Fruit fly (Drosophila melanogaster) whole organism, embryonic: ENCODE data around the gene eco.
A peak's percentile ranks its signal among the peaks of the same experiment; 100 is the strongest.

Experiments
- Atf3 ChIP-seq: fragments of 200-800 bp; sonication (Bioruptor generic); optimal IDR thresholded peaks from 3 replicates; lab custom pipeline; 2016; ENCODE audit warnings: missing biosample characterization, missing genetic modification characterization
- Atf6 ChIP-seq: fragments of 200-800 bp; sonication (Bioruptor generic); IDR thresholded peaks from 2 replicates; pipeline ENCODE4 v1.3.6; 2022; ENCODE audit warnings: missing biosample characterization, missing genetic modification characterization
- Bdp1 ChIP-seq: fragments of 200-800 bp; sonication (Bioruptor generic); optimal IDR thresholded peaks from 3 replicates; lab custom pipeline; 2016; ENCODE audit warnings: missing biosample characterization, missing genetic modification characterization
- CG10462 ChIP-seq: fragments of 200-800 bp; sonication (Bioruptor generic); optimal IDR thresholded peaks from 2 replicates; lab custom pipeline; 2016; ENCODE audit warnings: missing biosample characterization, missing genetic modification characterization
- CG11504 ChIP-seq: fragments of 200-800 bp; sonication (Bioruptor generic); optimal IDR thresholded peaks from 3 replicates; lab custom pipeline; 2019; ENCODE audit warnings: missing biosample characterization, mild to moderate bottlenecking, missing genetic modification characterization, moderate library complexity
- CG12769 ChIP-seq: fragments of 200-800 bp; sonication (Bioruptor generic); optimal IDR thresholded peaks from 2 replicates; lab custom pipeline; 2019; ENCODE audit warnings: missing biosample characterization, mild to moderate bottlenecking, missing genetic modification characterization, moderate library complexity
- CG15073 ChIP-seq: fragments of 200-800 bp; sonication (Bioruptor generic); optimal IDR thresholded peaks from 2 replicates; lab custom pipeline; 2016; ENCODE audit warnings: missing biosample characterization, missing genetic modification characterization
- CG1529 ChIP-seq: fragments of 200-800 bp; sonication (Bioruptor generic); optimal IDR thresholded peaks from 3 replicates; lab custom pipeline; 2018; ENCODE audit warnings: missing biosample characterization, missing genetic modification characterization
- CG15514 ChIP-seq: fragments of 200-800 bp; sonication (Bioruptor generic); optimal IDR thresholded peaks from 3 replicates; lab custom pipeline; 2017; ENCODE audit warnings: missing biosample characterization, missing genetic modification characterization, mild to moderate bottlenecking, moderate library complexity, missing genetic modification reagents
- CG17328 ChIP-seq: fragments of 200-800 bp; sonication (Bioruptor generic); IDR thresholded peaks from 2 replicates; pipeline ENCODE4 v1.3.6; 2022; ENCODE audit warnings: missing biosample characterization, missing genetic modification characterization
- CG17385 ChIP-seq: fragments of 200-800 bp; sonication (Bioruptor generic); optimal IDR thresholded peaks from 3 replicates; lab custom pipeline; 2018; ENCODE audit warnings: missing biosample characterization, mild to moderate bottlenecking, missing genetic modification characterization
- CG17829 ChIP-seq: fragments of 200-800 bp; optimal IDR thresholded peaks from 2 replicates; lab custom pipeline; 2019; ENCODE audit warnings: missing biosample characterization, mild to moderate bottlenecking, missing genetic modification characterization, moderate library complexity
- CG17912 ChIP-seq: fragments of 200-800 bp; sonication (Bioruptor generic); optimal IDR thresholded peaks from 2 replicates; lab custom pipeline; 2018; ENCODE audit warnings: missing biosample characterization, mild to moderate bottlenecking, missing genetic modification characterization
- CG18619 ChIP-seq: fragments of 200-800 bp; sonication (Bioruptor generic); optimal IDR thresholded peaks from 3 replicates; lab custom pipeline; 2017; ENCODE audit warnings: missing biosample characterization, mild to moderate bottlenecking, missing genetic modification characterization
- CG2875 ChIP-seq: fragments of 200-800 bp; sonication (Bioruptor generic); optimal IDR thresholded peaks from 2 replicates; lab custom pipeline; 2017; ENCODE audit warnings: missing biosample characterization, mild to moderate bottlenecking, missing genetic modification characterization, missing genetic modification reagents
- CG3163 ChIP-seq: fragments of 200-800 bp; sonication (Bioruptor generic); optimal IDR thresholded peaks from 3 replicates; lab custom pipeline; 2016; ENCODE audit warnings: missing biosample characterization, missing genetic modification characterization
- CG34422 ChIP-seq: fragments of 200-800 bp; sonication (Bioruptor generic); IDR thresholded peaks from 3 replicates; pipeline ENCODE4 v1.3.6; 2022; ENCODE audit warnings: missing biosample characterization, missing genetic modification characterization
- CG4617 ChIP-seq: fragments of 200-800 bp; sonication (Bioruptor generic); optimal IDR thresholded peaks from 3 replicates; lab custom pipeline; 2016; ENCODE audit warnings: missing biosample characterization, missing genetic modification characterization, borderline replicate concordance
- CG6791 ChIP-seq: fragments of 200-800 bp; sonication (Bioruptor generic); IDR thresholded peaks from 3 replicates; pipeline ENCODE4 v1.3.6; 2022; ENCODE audit warnings: missing biosample characterization, missing genetic modification characterization; ENCODE audit not compliant: partially characterized antibody
- CG7745 ChIP-seq: fragments of 200-800 bp; sonication (Bioruptor generic); optimal IDR thresholded peaks from 2 replicates; lab custom pipeline; 2018; ENCODE audit warnings: missing biosample characterization, mild to moderate bottlenecking, missing genetic modification characterization, moderate library complexity
- CG8478 ChIP-seq: fragments of >200 bp; optimal IDR thresholded peaks from 2 replicates; lab custom pipeline; 2018
- D19A ChIP-seq: fragments of 200-800 bp; optimal IDR thresholded peaks from 3 replicates; lab custom pipeline; 2019; ENCODE audit warnings: missing biosample characterization, mild to moderate bottlenecking, missing genetic modification characterization, moderate library complexity
- Dbx ChIP-seq: fragments of 200-800 bp; sonication (Bioruptor generic); IDR thresholded peaks from 3 replicates; pipeline ENCODE4 v1.3.6; 2022; ENCODE audit warnings: missing biosample characterization, missing genetic modification characterization
- Dll ChIP-seq: fragments of 200-800 bp; sonication (Bioruptor generic); IDR thresholded peaks from 4 replicates; pipeline ENCODE4 v1.3.6; 2022; ENCODE audit warnings: missing biosample characterization, missing genetic modification characterization; ENCODE audit not compliant: partially characterized antibody
- E2f1 ChIP-seq: fragments of 200-800 bp; sonication (Bioruptor generic); IDR thresholded peaks from 2 replicates; pipeline ENCODE4 v1.3.6; 2022; ENCODE audit warnings: missing biosample characterization, missing genetic modification characterization
- Ets97D ChIP-seq: fragments of 200-800 bp; sonication (Bioruptor generic); optimal IDR thresholded peaks from 3 replicates; lab custom pipeline; 2016; ENCODE audit warnings: missing biosample characterization, missing genetic modification characterization
- Gug ChIP-seq: fragments of 200-800 bp; sonication (Bioruptor generic); IDR thresholded peaks from 4 replicates; pipeline ENCODE4 v1.3.6; 2022; ENCODE audit warnings: missing biosample characterization, missing genetic modification characterization
- H15 ChIP-seq: fragments of 200-800 bp; sonication (Bioruptor generic); IDR thresholded peaks from 3 replicates; pipeline ENCODE4 v1.3.6; 2022; ENCODE audit warnings: missing biosample characterization, missing genetic modification characterization
- H2.0 ChIP-seq: fragments of 200-800 bp; sonication (Bioruptor generic); IDR thresholded peaks from 2 replicates; pipeline ENCODE4 v1.3.6; 2022; ENCODE audit warnings: missing biosample characterization, missing genetic modification characterization
- HLH4C ChIP-seq: fragments of 200-800 bp; sonication (Bioruptor generic); IDR thresholded peaks from 3 replicates; pipeline ENCODE4 v1.3.6; 2022; ENCODE audit warnings: missing biosample characterization, missing genetic modification characterization; ENCODE audit not compliant: partially characterized antibody
- Hmr ChIP-seq: fragments of 200-800 bp; sonication (Bioruptor generic); optimal IDR thresholded peaks from 3 replicates; lab custom pipeline; 2017; ENCODE audit warnings: mild to moderate bottlenecking, missing biosample characterization, missing genetic modification reagents, missing genetic modification characterization
- Hmx ChIP-seq: fragments of 200-800 bp; sonication (Bioruptor generic); optimal IDR thresholded peaks from 2 replicates; lab custom pipeline; 2016; ENCODE audit warnings: missing biosample characterization, missing genetic modification characterization
- Hr39 ChIP-seq: fragments of >200 bp; optimal IDR thresholded peaks from 2 replicates; lab custom pipeline; 2017
- Mad ChIP-seq: fragments of 200-800 bp; sonication (Bioruptor generic); optimal IDR thresholded peaks from 2 replicates; lab custom pipeline; 2016; ENCODE audit warnings: missing biosample characterization, missing genetic modification characterization
- Scr ChIP-seq: fragments of 200-800 bp; sonication (Bioruptor generic); IDR thresholded peaks from 2 replicates; pipeline ENCODE4 v1.3.6; 2022; ENCODE audit warnings: missing biosample characterization, missing genetic modification characterization; ENCODE audit not compliant: partially characterized antibody
- Trl ChIP-seq, 3 experiments: fragments of >200 bp in 2 of 3; fragments of 200-800 bp in 1 of 3; sonication (Bioruptor generic) in 1 of 3; optimal IDR thresholded peaks; 2 replicates in 1 of 3; 3 replicates in 2 of 3; lab custom pipeline; 2016 to 2017; ENCODE audit warnings: missing biosample characterization in 1 of 3, missing genetic modification characterization in 1 of 3
- Vsx1 ChIP-seq: fragments of 200-800 bp; sonication (Bioruptor generic); optimal IDR thresholded peaks from 2 replicates; lab custom pipeline; 2017; ENCODE audit warnings: missing biosample characterization, mild to moderate bottlenecking, missing genetic modification characterization, missing genetic modification reagents
- aop ChIP-seq: fragments of 200-800 bp; sonication (Bioruptor generic); IDR thresholded peaks from 2 replicates; pipeline ENCODE4 v1.3.6; 2022; ENCODE audit warnings: missing biosample characterization, missing genetic modification characterization
- bsh ChIP-seq, 2 experiments: fragments of 200-800 bp; sonication (Bioruptor generic); optimal IDR thresholded peaks; 2 replicates each; lab custom pipeline; 2017 to 2018; ENCODE audit warnings: mild to moderate bottlenecking in 2 of 2, missing biosample characterization in 2 of 2, missing genetic modification characterization in 2 of 2, moderate library complexity in 1 of 2
- crc ChIP-seq: fragments of 200-800 bp; sonication (Bioruptor generic); optimal IDR thresholded peaks from 2 replicates; lab custom pipeline; 2016; ENCODE audit warnings: missing biosample characterization, missing genetic modification characterization
- dimm ChIP-seq: fragments of 200-800 bp; sonication (Bioruptor generic); IDR thresholded peaks from 2 replicates; pipeline ENCODE4 v1.3.6; 2022; ENCODE audit warnings: missing biosample characterization, missing genetic modification characterization
- ewg ChIP-seq: fragments of 200-800 bp; sonication (Bioruptor generic); optimal IDR thresholded peaks from 3 replicates; lab custom pipeline; 2017; ENCODE audit warnings: mild to moderate bottlenecking, missing biosample characterization, missing genetic modification reagents, missing genetic modification characterization
- fd102C ChIP-seq: fragments of 200-800 bp; sonication (Bioruptor generic); optimal IDR thresholded peaks from 2 replicates; lab custom pipeline; 2018; ENCODE audit warnings: missing biosample characterization, mild to moderate bottlenecking, missing genetic modification characterization, moderate library complexity
- lmd ChIP-seq: fragments of 200-800 bp; sonication (Bioruptor generic); IDR thresholded peaks from 2 replicates; pipeline ENCODE4 v1.3.6; 2022; ENCODE audit warnings: missing biosample characterization, missing genetic modification characterization
- luna ChIP-seq: fragments of 200-800 bp; sonication (Bioruptor generic); optimal IDR thresholded peaks from 2 replicates; lab custom pipeline; 2016; ENCODE audit warnings: missing biosample characterization, missing genetic modification characterization
- pita ChIP-seq: fragments of 200-800 bp; sonication (Bioruptor generic); optimal IDR thresholded peaks from 2 replicates; lab custom pipeline; 2017; ENCODE audit warnings: missing biosample characterization, mild to moderate bottlenecking, missing genetic modification characterization
- pros ChIP-seq: fragments of 200-800 bp; sonication (Bioruptor generic); optimal IDR thresholded peaks from 3 replicates; lab custom pipeline; 2019; ENCODE audit warnings: missing biosample characterization, mild to moderate bottlenecking, missing genetic modification characterization, moderate library complexity
- repo ChIP-seq: fragments of 200-800 bp; sonication (Bioruptor generic); optimal IDR thresholded peaks from 2 replicates; lab custom pipeline; 2016; ENCODE audit warnings: missing biosample characterization, missing genetic modification characterization
- slp2 ChIP-seq: fragments of 200-800 bp; sonication (Bioruptor generic); optimal IDR thresholded peaks from 2 replicates; lab custom pipeline; 2016; ENCODE audit warnings: missing biosample characterization, missing genetic modification characterization
- tgo ChIP-seq: fragments of 200-800 bp; sonication (Bioruptor generic); IDR thresholded peaks from 3 replicates; pipeline ENCODE4 v1.3.6; 2022; ENCODE audit warnings: missing biosample characterization, missing genetic modification characterization
- zen2 ChIP-seq: fragments of 200-800 bp; sonication (Bioruptor generic); IDR thresholded peaks from 3 replicates; pipeline ENCODE4 v1.3.6; 2022; ENCODE audit warnings: missing biosample characterization, missing genetic modification characterization; ENCODE audit not compliant: partially characterized antibody
- zfh2 ChIP-seq: fragments of 200-800 bp; sonication (Bioruptor generic); optimal IDR thresholded peaks from 2 replicates; lab custom pipeline; 2016; ENCODE audit warnings: missing biosample characterization, missing genetic modification characterization

The eco gene

dm6 chr3L:7361095-7361522, 22.0 kb upstream of the eco start (continued):
- TF ChIP-seq CG12769 (tag; lab: Kevin White, UChicago) (peak; percentile 51), CG17385 (GFP tag; lab: Kevin White, UChicago) (no peak), CG15073 (no peak), HLH4C (no peak), H15 (GFP tag; lab: Robert Waterston, UW) (no peak), pros (peak; percentile 69), CG3163 (GFP tag; lab: Kevin White, UChicago) (no peak), CG15514 (GFP tag; lab: Kevin White, UChicago) (no peak), CG17829 (tag; lab: Kevin White, UChicago) (peak; percentile 9), aop (no peak), CG6791 (no peak), CG8478 (lab: Kevin White, UChicago) (no peak), dimm (GFP tag; lab: Robert Waterston, UW) (no peak), zfh2 (GFP tag; lab: Kevin White, UChicago) (no peak), CG17328 (GFP tag; lab: Robert Waterston, UW) (no peak), CG4617 (GFP tag; lab: Kevin White, UChicago) (no peak), Dll (GFP tag; lab: Robert Waterston, UW) (no peak), pita (GFP tag; lab: Kevin White, UChicago) (no peak), CG11504 (tag; lab: Kevin White, UChicago) (peak; percentile 41), Scr (GFP tag; lab: Robert Waterston, UW) (no peak), H2.0 (GFP tag; lab: Robert Waterston, UW) (no peak), Hr39 (no peak), CG17912 (GFP tag; lab: Kevin White, UChicago) (no peak), repo (GFP tag; lab: Kevin White, UChicago) (no peak), CG10462 (GFP tag; lab: Kevin White, UChicago) (no peak), luna (no peak), lmd (GFP tag; lab: Robert Waterston, UW) (no peak), CG34422 (no peak), D19A (tag; lab: Kevin White, UChicago) (no peak), Ets97D (GFP tag; lab: Kevin White, UChicago) (no peak), zen2 (GFP tag; lab: Robert Waterston, UW) (no peak), Hmx (no peak), CG18619 (GFP tag; lab: Kevin White, UChicago) (no peak), Vsx1 (no peak), Gug (no peak), Mad (GFP tag; lab: Kevin White, UChicago) (no peak), Dbx (GFP tag; lab: Robert Waterston, UW) (no peak), CG2875 (GFP tag; lab: Kevin White, UChicago) (no peak), tgo (GFP tag; lab: Robert Waterston, UW) (no peak), Hmr (GFP tag; lab: Kevin White, UChicago) (no peak), slp2 (GFP tag; lab: Kevin White, UChicago) (no peak), CG7745 (tag; lab: Kevin White, UChicago) (no peak), Bdp1 (GFP tag; lab: Kevin White, UChicago) (no peak), Atf6 (no peak), fd102C (GFP tag; lab: Kevin White, UChicago) (no peak), crc (no peak), Trl (optimal IDR thresholded peaks at IDR 0.05; lab: Kevin White, UChicago) (peak; percentile 45 to 57), Trl (GFP tag; optimal IDR thresholded peaks at IDR 0.05; lab: Kevin White, UChicago) (no peak), E2f1 (no peak), Atf3 (GFP tag; lab: Kevin White, UChicago) (no peak), bsh (GFP tag; optimal IDR thresholded peaks at IDR 0.05; lab: Kevin White, UChicago) (no peak), CG1529 (GFP tag; lab: Kevin White, UChicago) (no peak), ewg (GFP tag; lab: Kevin White, UChicago) (no peak)
